Worm (Caenorhabditis elegans) whole organism, young adult: ENCODE measurements around the gene C30G12.1.

ENCODE experiments used
- B0261.1 ChIP-seq: sonication (generic microtip); optimal IDR thresholded peaks from 2 replicates; lab custom pipeline; 2016; ENCODE audit warnings: mild to moderate bottlenecking, missing genetic modification characterization, moderate library complexity, missing compliant biosample characterization
- F10E7.11 ChIP-seq: sonication (generic microtip); optimal IDR thresholded peaks from 2 replicates; lab custom pipeline; 2017; ENCODE audit warnings: mild to moderate bottlenecking, missing genetic modification characterization, moderate library complexity, missing compliant biosample characterization
- F22D6.2 ChIP-seq: sonication (generic microtip); optimal IDR thresholded peaks from 2 replicates; lab custom pipeline; 2016; ENCODE audit warnings: mild to moderate bottlenecking, missing genetic modification characterization, missing compliant biosample characterization
- F23B12.7 ChIP-seq: sonication (generic microtip); optimal IDR thresholded peaks from 2 replicates; lab custom pipeline; 2017; ENCODE audit warnings: missing genetic modification characterization, mild to moderate bottlenecking, missing compliant biosample characterization, antibody characterized with exemption, moderate library complexity; ENCODE audit not compliant: insufficient read depth
- F37B4.10 ChIP-seq: fragments of 200-800 bp; sonication (Bioruptor generic); IDR thresholded peaks from 2 replicates; pipeline ENCODE4 v1.3.6; 2022; ENCODE audit warnings: missing genetic modification characterization, missing compliant biosample characterization
- F39B2.1 ChIP-seq: fragments of 200-800 bp; sonication (Bioruptor generic); IDR thresholded peaks from 2 replicates; pipeline ENCODE4 v1.3.6; 2022; ENCODE audit warnings: missing genetic modification reagents, missing genetic modification characterization, missing compliant biosample characterization
- T26A5.8 ChIP-seq: sonication (generic microtip); optimal IDR thresholded peaks from 2 replicates; lab custom pipeline; 2016; ENCODE audit warnings: missing genetic modification characterization, missing compliant biosample characterization
- Y95B8A.8 ChIP-seq: fragments of 200-800 bp; sonication (Bioruptor generic); IDR thresholded peaks from 2 replicates; pipeline ENCODE4 v1.3.6; 2022; ENCODE audit warnings: missing genetic modification reagents, missing genetic modification characterization, missing compliant biosample characterization
- ZK185.1 ChIP-seq: sonication (generic microtip); optimal IDR thresholded peaks from 2 replicates; lab custom pipeline; 2016; ENCODE audit warnings: mild to moderate bottlenecking, missing genetic modification characterization, missing compliant biosample characterization; ENCODE audit not compliant: poor library complexity, severe bottlenecking
- atf-7 ChIP-seq: sonication (generic microtip); optimal IDR thresholded peaks from 2 replicates; lab custom pipeline; 2017; ENCODE audit warnings: mild to moderate bottlenecking, missing genetic modification characterization, missing compliant biosample characterization
- attf-5 ChIP-seq: fragments of 200-800 bp; sonication (Bioruptor generic); optimal IDR thresholded peaks from 2 replicates; lab custom pipeline; 2018; ENCODE audit warnings: mild to moderate bottlenecking, missing genetic modification characterization, missing compliant biosample characterization
- attf-6 ChIP-seq: fragments of 200-800 bp; sonication (Bioruptor generic); IDR thresholded peaks from 2 replicates; pipeline ENCODE4 v1.3.6; 2022; ENCODE audit warnings: missing genetic modification reagents, missing genetic modification characterization, missing compliant biosample characterization
- ceh-27 ChIP-seq: fragments of 200-800 bp; sonication (Bioruptor generic); optimal IDR thresholded peaks from 2 replicates; lab custom pipeline; 2018; ENCODE audit warnings: mild to moderate bottlenecking, missing genetic modification characterization, moderate library complexity, missing compliant biosample characterization
- ceh-91 ChIP-seq: fragments of 200-800 bp; sonication (Bioruptor generic); IDR thresholded peaks from 2 replicates; pipeline ENCODE4 v1.3.6; 2022; ENCODE audit warnings: missing genetic modification reagents, missing genetic modification characterization, missing compliant biosample characterization
- efl-1 ChIP-seq: fragments of 150-350 bp; optimal IDR thresholded peaks from 2 replicates; lab custom pipeline; 2014; ENCODE audit warnings: missing biosample characterization, missing genetic modification reagents, missing genetic modification characterization
- him-1 ChIP-seq: sonication (generic microtip); optimal IDR thresholded peaks from 2 replicates; lab custom pipeline; 2016; ENCODE audit warnings: missing genotype, missing genetic modification reagents, missing genetic modification characterization, missing compliant biosample characterization
- hlh-12 ChIP-seq: sonication (generic microtip); optimal IDR thresholded peaks from 2 replicates; lab custom pipeline; 2016; ENCODE audit warnings: missing genetic modification characterization, missing compliant biosample characterization
- hmg-20 ChIP-seq: fragments of 200-800 bp; sonication (Bioruptor generic); IDR thresholded peaks from 2 replicates; pipeline ENCODE4 v1.3.6; 2022; ENCODE audit warnings: missing genetic modification reagents, missing genetic modification characterization, missing compliant biosample characterization
- hrde-1 ChIP-seq: sonication (generic microtip); optimal IDR thresholded peaks from 2 replicates; lab custom pipeline; 2016; ENCODE audit warnings: missing genetic modification characterization, mild to moderate bottlenecking, missing compliant biosample characterization, moderate library complexity, missing genotype, missing genetic modification reagents, borderline replicate concordance
- hsf-1 ChIP-seq: fragments of 200-800 bp; sonication (Bioruptor generic); IDR thresholded peaks from 2 replicates; pipeline ENCODE4 v1.3.6; 2022; ENCODE audit warnings: missing genetic modification reagents, missing genetic modification characterization, missing compliant biosample characterization
- lag-1 ChIP-seq: fragments of 200-800 bp; sonication (Bioruptor generic); IDR thresholded peaks from 2 replicates; pipeline ENCODE4 v1.3.6; 2022; ENCODE audit warnings: missing genetic modification reagents, missing genetic modification characterization, missing compliant biosample characterization
- let-526 ChIP-seq: fragments of 200-800 bp; sonication (Bioruptor generic); IDR thresholded peaks from 2 replicates; pipeline ENCODE4 v1.3.6; 2022; ENCODE audit warnings: missing genetic modification reagents, missing genetic modification characterization, missing compliant biosample characterization
- lin-40 ChIP-seq: sonication (generic microtip); optimal IDR thresholded peaks from 2 replicates; lab custom pipeline; 2016; ENCODE audit warnings: missing genetic modification characterization, mild to moderate bottlenecking, missing compliant biosample characterization, missing genotype, missing genetic modification reagents
- lin-54 ChIP-seq: fragments of 200-800 bp; sonication (Bioruptor generic); optimal IDR thresholded peaks from 2 replicates; lab custom pipeline; 2018; ENCODE audit warnings: mild to moderate bottlenecking, missing genetic modification characterization, missing compliant biosample characterization
- lir-1 ChIP-seq: fragments of 200-800 bp; sonication (Bioruptor generic); conservative IDR thresholded peaks from 2 replicates; pipeline ENCODE4 v1.3.6; 2022; ENCODE audit warnings: missing genetic modification reagents, missing genetic modification characterization, missing compliant biosample characterization
- madf-3 ChIP-seq: fragments of 200-800 bp; sonication (Bioruptor generic); IDR thresholded peaks from 2 replicates; pipeline ENCODE4 v1.3.6; 2022; ENCODE audit warnings: missing genetic modification reagents, missing genetic modification characterization, missing compliant biosample characterization
- madf-6 ChIP-seq: fragments of 200-800 bp; sonication (Bioruptor generic); IDR thresholded peaks from 2 replicates; pipeline ENCODE4 v1.3.6; 2022; ENCODE audit warnings: missing genetic modification reagents, missing genetic modification characterization, missing compliant biosample characterization
- mes-4 ChIP-seq: sonication (generic microtip); optimal IDR thresholded peaks from 2 replicates; lab custom pipeline; 2016; ENCODE audit warnings: missing genotype, missing genetic modification characterization, missing compliant biosample characterization
- nhr-179 ChIP-seq: sonication (generic microtip); optimal IDR thresholded peaks from 2 replicates; lab custom pipeline; 2016; ENCODE audit warnings: mild to moderate bottlenecking, missing genetic modification characterization, missing compliant biosample characterization
- nhr-27 ChIP-seq: fragments of 200-800 bp; sonication (Bioruptor generic); optimal IDR thresholded peaks from 2 replicates; lab custom pipeline; 2018; ENCODE audit warnings: mild to moderate bottlenecking, missing genetic modification characterization, moderate library complexity, missing compliant biosample characterization
- nhr-80 ChIP-seq: sonication (generic microtip); optimal IDR thresholded peaks from 2 replicates; lab custom pipeline; 2016; ENCODE audit warnings: missing genetic modification characterization, missing compliant biosample characterization
- nhr-90 ChIP-seq: sonication (generic microtip); optimal IDR thresholded peaks from 2 replicates; lab custom pipeline; 2016; ENCODE audit warnings: missing genotype, mild to moderate bottlenecking, missing genetic modification characterization, missing compliant biosample characterization
- snpc-3.4 ChIP-seq: sonication (generic microtip); optimal IDR thresholded peaks from 2 replicates; lab custom pipeline; 2017; ENCODE audit warnings: missing genetic modification characterization, mild to moderate bottlenecking, missing compliant biosample characterization, antibody characterized with exemption, moderate library complexity, missing genotype, missing genetic modification reagents
- sptf-2 ChIP-seq: fragments of 200-800 bp; sonication (Bioruptor generic); optimal IDR thresholded peaks from 2 replicates; lab custom pipeline; 2018; ENCODE audit warnings: mild to moderate bottlenecking, missing genetic modification characterization, missing compliant biosample characterization
- unc-130 ChIP-seq: sonication (generic microtip); optimal IDR thresholded peaks from 2 replicates; lab custom pipeline; 2016; ENCODE audit warnings: missing genetic modification reagents, missing genetic modification characterization, missing compliant biosample characterization
- ztf-18 ChIP-seq: sonication (generic microtip); optimal IDR thresholded peaks from 2 replicates; lab custom pipeline; 2016; ENCODE audit warnings: missing genotype, mild to moderate bottlenecking, missing genetic modification characterization, missing compliant biosample characterization
- ztf-22 ChIP-seq: fragments of 200-800 bp; sonication (Bioruptor generic); optimal IDR thresholded peaks from 2 replicates; lab custom pipeline; 2018; ENCODE audit warnings: mild to moderate bottlenecking, missing genetic modification characterization, moderate library complexity, missing compliant biosample characterization
- ztf-25 ChIP-seq: fragments of 200-800 bp; sonication (Bioruptor generic); IDR thresholded peaks from 2 replicates; pipeline ENCODE4 v1.3.6; 2022; ENCODE audit warnings: missing genetic modification reagents, missing genetic modification characterization, missing compliant biosample characterization
- ztf-28 ChIP-seq: fragments of 200-800 bp; sonication (Bioruptor generic); IDR thresholded peaks from 2 replicates; pipeline ENCODE4 v1.3.6; 2022; ENCODE audit warnings: missing genetic modification reagents, missing genetic modification characterization, missing compliant biosample characterization
- ztf-3 ChIP-seq: fragments of 200-800 bp; sonication (Bioruptor generic); optimal IDR thresholded peaks from 2 replicates; lab custom pipeline; 2018; ENCODE audit warnings: mild to moderate bottlenecking, missing genetic modification characterization, missing compliant biosample characterization

C30G12.1 gene

ce11 chrII:7319471-7319870 is 20.3 kb downstream of the C30G12.1 start (continued):
- no peak for TF ChIP-seq madf-6 (GFP tag; lab: Robert Waterston, UW)
- no peak for TF ChIP-seq F23B12.7 (tag; lab: Kevin White, UChicago)
- no peak for TF ChIP-seq lag-1 (GFP tag; lab: Robert Waterston, UW)
- TF ChIP-seq ZK185.1 (tag; lab: Kevin White, UChicago) = no peak
- TF ChIP-seq Y95B8A.8 (GFP tag; lab: Robert Waterston, UW) = no peak
- TF ChIP-seq let-526 (GFP tag; lab: Robert Waterston, UW) = no peak
- no peak for TF ChIP-seq ztf-22 (GFP tag; lab: Kevin White, UChicago)
- no peak for TF ChIP-seq nhr-179 (tag; lab: Kevin White, UChicago)
- no peak for TF ChIP-seq lin-54 (GFP tag; lab: Kevin White, UChicago)
- TF ChIP-seq nhr-80 = no peak
- TF ChIP-seq ceh-91 (GFP tag; lab: Robert Waterston, UW) = no peak
- TF ChIP-seq attf-6 (GFP tag; lab: Robert Waterston, UW) = no peak
- no peak for TF ChIP-seq him-1 (tag; lab: Kevin White, UChicago)
- TF ChIP-seq ceh-27 (GFP tag; lab: Kevin White, UChicago) = no peak
- 0 out of 2 replicates have a peak, but pooled peaks have one; percentile 23 for TF ChIP-seq ztf-25 (GFP tag; lab: Robert Waterston, UW)
- no peak for TF ChIP-seq sptf-2 (GFP tag; lab: Kevin White, UChicago)
- peak; percentile 42 for TF ChIP-seq attf-5 (GFP tag; lab: Kevin White, UChicago)
- no peak for TF ChIP-seq nhr-90 (tag; lab: Kevin White, UChicago)
- no peak for TF ChIP-seq F37B4.10 (GFP tag; lab: Robert Waterston, UW)
- no peak for TF ChIP-seq hmg-20 (GFP tag; lab: Robert Waterston, UW)
- TF ChIP-seq hlh-12 = no peak
- no peak for TF ChIP-seq nhr-27 (tag; lab: Kevin White, UChicago)
- TF ChIP-seq hrde-1 (tag; lab: Kevin White, UChicago) = no peak
- no peak for TF ChIP-seq snpc-3.4 (tag; lab: Kevin White, UChicago)
- TF ChIP-seq madf-3 = 0 out of 2 replicates have a peak, but pooled peaks have one; percentile 19
- TF ChIP-seq unc-130 = no peak
- no peak for TF ChIP-seq ztf-3 (GFP tag; lab: Kevin White, UChicago)
- peak; percentile 60 for TF ChIP-seq atf-7 (tag; lab: Kevin White, UChicago)
- TF ChIP-seq F39B2.1 (GFP tag; lab: Robert Waterston, UW) = no peak
- no peak for TF ChIP-seq hsf-1 (GFP tag; lab: Robert Waterston, UW)
- TF ChIP-seq F10E7.11 (tag; lab: Kevin White, UChicago) = peak; percentile 74
- TF ChIP-seq ztf-28 (GFP tag; lab: Robert Waterston, UW) = no peak
- TF ChIP-seq T26A5.8 (tag; lab: Kevin White, UChicago) = no peak
- no peak for TF ChIP-seq efl-1 (GFP tag; lab: Kevin White, UChicago)
- no peak for TF ChIP-seq lin-40 (tag; lab: Kevin White, UChicago)
- no peak for TF ChIP-seq B0261.1 (tag; lab: Kevin White, UChicago)
- no peak for TF ChIP-seq ztf-18 (tag; lab: Kevin White, UChicago)
- TF ChIP-seq lir-1 = no peak
- no peak for TF ChIP-seq mes-4
- TF ChIP-seq F22D6.2 (tag; lab: Kevin White, UChicago) = no peak
